Fruit fly (Drosophila melanogaster): ENCODE data around the gene Ugt307A1.

Ugt307A1 gene

DNA sequence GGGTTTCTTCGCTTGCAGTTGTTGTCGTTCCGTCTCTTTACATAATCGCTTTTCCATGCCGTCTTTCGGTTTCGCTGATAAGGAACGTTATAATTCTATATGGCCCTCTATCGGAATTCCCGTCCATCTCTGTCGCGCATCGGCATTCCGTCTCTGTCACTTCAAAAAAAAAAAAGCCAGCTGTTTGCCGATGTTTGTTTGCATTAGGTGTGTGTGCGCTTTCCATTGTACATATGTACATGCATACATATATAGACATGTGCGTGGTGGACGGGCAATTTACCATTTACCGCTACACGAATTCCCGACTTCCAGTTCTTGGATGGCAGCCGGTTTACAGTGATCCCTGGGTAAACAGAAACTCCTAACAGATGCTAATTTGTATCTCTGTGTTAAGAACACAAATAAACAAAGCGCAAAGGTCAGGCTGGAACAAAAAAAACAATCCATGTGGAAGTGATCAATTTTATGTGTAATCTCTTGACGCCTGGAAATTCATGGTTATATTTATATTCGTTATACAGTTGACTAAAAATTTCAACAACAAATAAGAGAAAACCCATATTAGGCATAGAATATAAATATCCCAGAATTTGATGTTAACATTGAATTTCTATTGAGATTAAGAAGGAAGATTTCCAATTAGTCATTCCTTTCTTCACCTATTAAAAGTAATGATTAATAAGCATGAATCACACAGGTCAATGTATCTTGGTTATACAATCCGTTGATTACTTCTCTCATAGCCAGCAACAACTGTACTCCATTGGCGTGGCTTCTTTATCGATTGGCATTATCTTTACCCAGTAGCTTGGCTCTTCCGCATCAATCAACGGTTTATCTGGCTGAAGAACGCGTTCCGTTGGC lies 24.5 kb upstream of the Ugt307A1 start (continued):
- TF ChIP-seq CG14860 (GFP tag; IDR thresholded peaks at IDR 0.05; ENCODE audit: partially characterized antibody) (no peak), Fer2 (tag; optimal IDR thresholded peaks at IDR 0.05) (no peak), tio (GFP tag; optimal IDR thresholded peaks at IDR 0.05) (peak; percentile 25), dmrt11E (tag; optimal IDR thresholded peaks at IDR 0.05) (peak; percentile 52), CG9817 (tag; optimal IDR thresholded peaks at IDR 0.05) (no peak), C15 (GFP tag; IDR thresholded peaks at IDR 0.05) (no peak), D (optimal IDR thresholded peaks at IDR 0.05) (no peak), D (GFP tag; optimal IDR thresholded peaks at IDR 0.05) (peak; percentile 8), CG7839 (tag; optimal IDR thresholded peaks at IDR 0.05) (peak; percentile 27), tx (GFP tag; optimal IDR thresholded peaks at IDR 0.05) (no peak), CG10366 (GFP tag; IDR thresholded peaks at IDR 0.05) (no peak), Fer1 (GFP tag; optimal IDR thresholded peaks at IDR 0.05) (no peak), CG3163 (GFP tag; optimal IDR thresholded peaks at IDR 0.05) (peak; percentile 20), pb (GFP tag; optimal IDR thresholded peaks at IDR 0.05) (no peak), CG10979 (tag; optimal IDR thresholded peaks at IDR 0.05) (no peak), Eip74EF (GFP tag; optimal IDR thresholded peaks at IDR 0.05) (no peak), zfh2 (GFP tag; optimal IDR thresholded peaks at IDR 0.05) (no peak), Doc3 (GFP tag; IDR thresholded peaks at IDR 0.05; ENCODE audit: partially characterized antibody) (no peak), slbo (GFP tag; IDR thresholded peaks at IDR 0.05) (no peak), knrl (GFP tag; IDR thresholded peaks at IDR 0.05; ENCODE audit: partially characterized antibody) (no peak), CG9876 (GFP tag; optimal IDR thresholded peaks at IDR 0.05) (no peak), lab (GFP tag; optimal IDR thresholded peaks at IDR 0.05) (no peak), salm (tag; optimal IDR thresholded peaks at IDR 0.05) (no peak), CG18476 (GFP tag; optimal IDR thresholded peaks at IDR 0.05) (peak; percentile 7), CG14014 (GFP tag; IDR thresholded peaks at IDR 0.05) (no peak), pita (GFP tag; optimal IDR thresholded peaks at IDR 0.05) (no peak), CG10959 (GFP tag; IDR thresholded peaks at IDR 0.05) (no peak), Bdp1 (GFP tag; optimal IDR thresholded peaks at IDR 0.05) (peak; percentile 30), tup (GFP tag; optimal IDR thresholded peaks at IDR 0.05) (no peak), ind (GFP tag; optimal IDR thresholded peaks at IDR 0.05) (peak; percentile 18), trh (GFP tag; optimal IDR thresholded peaks at IDR 0.05) (no peak), maf-S (GFP tag; optimal IDR thresholded peaks at IDR 0.05) (no peak), GATAe (GFP tag; conservative IDR thresholded peaks at IDR 0.05) (no peak), CG2202 (tag; optimal IDR thresholded peaks at IDR 0.05) (peak; percentile 69), mld (GFP tag; IDR thresholded peaks at IDR 0.05; ENCODE audit: partially characterized antibody) (no peak), sens (GFP tag) (peak; percentile 94), HHEX (GFP tag; optimal IDR thresholded peaks at IDR 0.05) (no peak), row (GFP tag; IDR thresholded peaks at IDR 0.05) (peak; percentile 42), CG17912 (GFP tag; optimal IDR thresholded peaks at IDR 0.05) (peak; percentile 66), cwo (GFP tag; optimal IDR thresholded peaks at IDR 0.05) (no peak), sob (GFP tag; IDR thresholded peaks at IDR 0.05) (peak; percentile 32; the same call in 1 of the 2 replicates), CG17359 (tag; optimal IDR thresholded peaks at IDR 0.05) (peak; percentile 45), nmo (GFP tag; optimal IDR thresholded peaks at IDR 0.05) (no peak), gcm2 (GFP tag; optimal IDR thresholded peaks at IDR 0.05) (no peak), caup (GFP tag; optimal IDR thresholded peaks at IDR 0.05; ENCODE audit: severe bottlenecking) (no peak), hbn (GFP tag; IDR thresholded peaks at IDR 0.05; ENCODE audit: partially characterized antibody) (no peak), CG2875 (GFP tag; optimal IDR thresholded peaks at IDR 0.05) (peak; percentile 76), HmgZ (tag; optimal IDR thresholded peaks at IDR 0.05) (no peak), CG8478 (optimal IDR thresholded peaks at IDR 0.05) (no peak)
